Worm (Caenorhabditis elegans): Measurements from ENCODE around the gene K02B7.3.

K02B7.3 gene

ce11 chrII:14695201-14695600, at the start of gene K02B7.3:
Gene K02B7.3 (minus strand): TSS chrII:14695301.
- TF ChIP-seq ceh-91 (GFP tag; IDR thresholded peaks at IDR 0.05) (no peak), nfya-2 (GFP tag; IDR thresholded peaks at IDR 0.05) (no peak), pha-4 (tag; optimal IDR thresholded peaks at IDR 0.05) (no peak), dpff-1 (tag; optimal IDR thresholded peaks at IDR 0.05) (no peak), mes-4 (tag; optimal IDR thresholded peaks at IDR 0.05) (no peak), nfya-1 (tag; optimal IDR thresholded peaks at IDR 0.05; ENCODE audit: borderline replicate concordance, insufficient read depth) (no peak), ztf-3 (GFP tag; optimal IDR thresholded peaks at IDR 0.05) (no peak), somi-1 (GFP tag; optimal IDR thresholded peaks at IDR 0.05) (no peak), K11D2.4 (GFP tag; IDR thresholded peaks at IDR 0.05) (no peak), hmg-20 (GFP tag; IDR thresholded peaks at IDR 0.05) (no peak), madf-3 (GFP tag; IDR thresholded peaks at IDR 0.05) (no peak), F57A8.1 (GFP tag; optimal IDR thresholded peaks at IDR 0.05) (no peak)

DNA sequence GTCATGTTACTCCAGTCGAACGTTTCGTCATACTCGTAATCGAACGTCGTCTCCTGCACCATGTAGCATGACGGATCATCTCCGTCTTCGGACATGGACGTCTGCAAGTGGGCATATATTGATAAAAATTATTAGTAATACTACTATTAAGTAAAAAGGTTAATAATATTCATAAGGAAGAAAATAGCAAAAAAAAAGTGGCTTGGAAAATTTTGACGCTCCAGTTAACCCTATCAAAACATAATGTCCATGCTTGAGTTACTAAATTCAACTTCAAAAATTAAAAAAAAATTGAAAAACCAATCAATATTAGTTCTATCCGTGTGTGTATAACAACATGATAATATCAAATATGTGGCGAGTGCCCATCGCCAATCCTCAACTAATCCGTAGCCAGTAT, 44.0 kb upstream of the K02B7.3 start, which contains the start of gene npr-34:
npr-34 (minus strand) TSS at position 101 of the 400 bp plus-strand sequence.
- no peak for TF ChIP-seq ztf-18 (tag; optimal IDR thresholded peaks at IDR 0.05)

ce11 chrII:14733424-14733823, 38.3 kb upstream of the K02B7.3 start, which contains the start of gene glna-1:
Gene glna-1 (minus strand): TSS chrII:14733524.
- TF ChIP-seq ceh-40 (GFP tag; IDR thresholded peaks at IDR 0.05) (no peak), lsl-1 (GFP tag; optimal IDR thresholded peaks at IDR 0.05) (no peak), ztf-26 (tag; optimal IDR thresholded peaks at IDR 0.05) (no peak)

ce11 chrII:14728119-14728518, 33.0 kb upstream of the K02B7.3 start:
- TF ChIP-seq madf-8 (GFP tag; conservative IDR thresholded peaks at IDR 0.05) = no peak
- no peak for TF ChIP-seq nhr-90 (tag; optimal IDR thresholded peaks at IDR 0.05)
- TF ChIP-seq die-1 (tag; optimal IDR thresholded peaks at IDR 0.05) = no peak
- no peak for TF ChIP-seq Y67H2A.10 (GFP tag; conservative IDR thresholded peaks at IDR 0.05)
- TF ChIP-seq zim-3 (tag; optimal IDR thresholded peaks at IDR 0.05) = no peak
- TF ChIP-seq hmg-1.2 (GFP tag; IDR thresholded peaks at IDR 0.05) = no peak
- no peak for TF ChIP-seq egl-18 (GFP tag; IDR thresholded peaks at IDR 0.05)
- TF ChIP-seq hsf-1 (GFP tag; IDR thresholded peaks at IDR 0.05) = no peak
- TF ChIP-seq D2030.7 (GFP tag; IDR thresholded peaks at IDR 0.05) = no peak
- TF ChIP-seq hmg-20 (GFP tag; IDR thresholded peaks at IDR 0.05) = no peak
- TF ChIP-seq madf-6 (GFP tag; IDR thresholded peaks at IDR 0.05) = no peak
- TF ChIP-seq repo-1 (tag; optimal IDR thresholded peaks at IDR 0.05) = no peak
- TF ChIP-seq nfya-1 (tag; optimal IDR thresholded peaks at IDR 0.05; ENCODE audit: borderline replicate concordance, insufficient read depth) = no peak
- TF ChIP-seq ztf-18 (tag; optimal IDR thresholded peaks at IDR 0.05) = no peak
- TF ChIP-seq F33H1.4 (GFP tag; IDR thresholded peaks at IDR 0.05) = no peak
- no peak for TF ChIP-seq aptf-2 (GFP tag; conservative IDR thresholded peaks at IDR 0.05)
- no peak for TF ChIP-seq aptf-3 (GFP tag; IDR thresholded peaks at IDR 0.05)
- no peak for TF ChIP-seq B0261.1 (tag; optimal IDR thresholded peaks at IDR 0.05)

ce11 chrII:14706479-14706878, 11.4 kb upstream of the K02B7.3 start:
- TF ChIP-seq bed-1 (GFP tag; IDR thresholded peaks at IDR 0.05) = no peak
- no peak for TF ChIP-seq sdz-38 (tag; optimal IDR thresholded peaks at IDR 0.05)
- TF ChIP-seq akir-1 (GFP tag; optimal IDR thresholded peaks at IDR 0.05) = no peak
- no peak for TF ChIP-seq C17E4.6 (GFP tag; IDR thresholded peaks at IDR 0.05)
- no peak for TF ChIP-seq sea-2 (GFP tag; IDR thresholded peaks at IDR 0.05)
- no peak for TF ChIP-seq snpc-1.1 (tag; optimal IDR thresholded peaks at IDR 0.05; ENCODE audit: insufficient read depth)
- TF ChIP-seq snpc-1.3 (tag; optimal IDR thresholded peaks at IDR 0.05; ENCODE audit: insufficient read depth) = no peak
- TF ChIP-seq fkh-3 (tag; optimal IDR thresholded peaks at IDR 0.05) = no peak
- no peak for TF ChIP-seq atf-7 (tag; optimal IDR thresholded peaks at IDR 0.05)
- TF ChIP-seq pbrm-1 (GFP tag; IDR thresholded peaks at IDR 0.05) = no peak
- TF ChIP-seq pha-4 (tag; optimal IDR thresholded peaks at IDR 0.05) = no peak
- TF ChIP-seq F39B2.1 (GFP tag; IDR thresholded peaks at IDR 0.05) = no peak
- TF ChIP-seq B0261.1 (tag; optimal IDR thresholded peaks at IDR 0.05) = no peak
- TF ChIP-seq mxl-1 (tag; optimal IDR thresholded peaks at IDR 0.05) = no peak
- TF ChIP-seq lin-26 (GFP tag; IDR thresholded peaks at IDR 0.05) = no peak
- no peak for TF ChIP-seq hmg-20 (GFP tag; IDR thresholded peaks at IDR 0.05)
- no peak for TF ChIP-seq K11D2.4 (GFP tag; IDR thresholded peaks at IDR 0.05)

All from whole organism, young adult.